Worm (Caenorhabditis elegans): Measurements from ENCODE around the gene F55C12.6.

- TF ChIP-seq him-1 (tag; optimal IDR thresholded peaks at IDR 0.05) (no peak), dao-5 (tag; optimal IDR thresholded peaks at IDR 0.05) (no peak), W03F9.2 (tag; optimal IDR thresholded peaks at IDR 0.05) (no peak)
Observed at ce11 chrII:5889417-5890139, 13.6 kb upstream of the F55C12.6 start.
